Fruit fly (Drosophila melanogaster): ENCODE results near the gene CG32024.

CG32024 gene

DNA sequence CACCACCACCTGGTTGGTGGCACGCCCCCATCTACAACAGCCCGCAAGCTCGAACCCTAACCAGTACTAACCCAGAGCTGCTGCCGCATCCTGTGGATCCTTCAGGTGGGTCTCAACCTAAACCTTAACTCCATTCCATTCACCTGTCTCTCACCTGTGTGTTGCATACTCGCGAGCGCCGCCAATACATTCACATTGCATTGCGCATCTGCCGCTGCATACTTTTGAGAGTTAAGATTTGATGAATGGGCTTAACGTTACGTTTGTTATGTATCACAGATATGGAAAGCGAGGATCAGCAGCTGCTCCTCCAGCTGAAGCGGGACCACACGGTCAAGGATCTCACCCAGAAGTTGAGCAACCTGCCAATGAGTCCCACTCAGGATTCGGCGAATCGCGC, 20.2 kb upstream of the CG32024 start:
- TF ChIP-seq CTCF (optimal IDR thresholded peaks at IDR 0.05) (no peak), CG8478 (optimal IDR thresholded peaks at IDR 0.05) (no peak)

DNA sequence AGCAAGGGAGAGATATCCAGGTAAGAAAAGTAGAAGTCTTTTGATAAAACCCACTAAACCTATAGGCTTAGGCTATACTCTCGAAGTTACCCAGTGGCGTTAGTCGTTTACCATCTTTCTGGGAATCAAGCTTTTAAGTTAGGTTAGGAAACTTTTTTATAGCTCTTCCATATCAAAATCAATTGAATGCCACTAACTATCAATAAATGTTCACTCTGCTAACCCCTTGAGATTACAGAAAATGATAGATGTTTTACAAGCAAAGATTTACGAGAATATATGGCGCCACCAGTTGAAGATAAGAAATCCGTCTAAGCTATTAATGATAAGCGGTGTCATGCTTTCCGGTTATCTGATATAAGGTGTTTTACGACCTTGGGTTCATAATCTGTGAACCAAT, 19.7 kb upstream of the CG32024 start:
- no peak for TF ChIP-seq CTCF (optimal IDR thresholded peaks at IDR 0.05)
- no peak for TF ChIP-seq CG8478 (optimal IDR thresholded peaks at IDR 0.05)

DNA sequence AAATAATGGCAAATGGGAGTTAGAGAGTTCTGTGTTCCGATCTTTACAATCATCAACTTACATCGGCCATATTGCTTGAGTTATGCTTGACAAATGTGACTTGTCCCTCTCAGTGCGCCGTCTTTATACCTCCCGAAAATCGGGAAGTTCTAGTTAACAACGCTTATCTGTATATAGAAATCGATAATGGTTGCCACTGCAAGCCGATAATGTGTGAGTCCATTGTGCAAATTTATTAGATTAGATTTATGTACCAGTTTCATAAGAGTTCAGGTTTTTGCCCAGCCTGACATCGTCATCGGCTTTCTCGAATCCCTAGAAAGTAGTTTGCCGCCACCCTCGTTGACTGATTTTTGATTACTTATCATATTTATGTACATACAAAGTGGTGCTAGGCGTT, 19.0 kb upstream of the CG32024 start, which contains the start of gene Acbp5:
Gene Acbp5 (minus strand): TSS at position 101 of the 400 bp plus-strand sequence.
- TF ChIP-seq CTCF (optimal IDR thresholded peaks at IDR 0.05) = no peak
- TF ChIP-seq CG8478 (optimal IDR thresholded peaks at IDR 0.05) = no peak

DNA sequence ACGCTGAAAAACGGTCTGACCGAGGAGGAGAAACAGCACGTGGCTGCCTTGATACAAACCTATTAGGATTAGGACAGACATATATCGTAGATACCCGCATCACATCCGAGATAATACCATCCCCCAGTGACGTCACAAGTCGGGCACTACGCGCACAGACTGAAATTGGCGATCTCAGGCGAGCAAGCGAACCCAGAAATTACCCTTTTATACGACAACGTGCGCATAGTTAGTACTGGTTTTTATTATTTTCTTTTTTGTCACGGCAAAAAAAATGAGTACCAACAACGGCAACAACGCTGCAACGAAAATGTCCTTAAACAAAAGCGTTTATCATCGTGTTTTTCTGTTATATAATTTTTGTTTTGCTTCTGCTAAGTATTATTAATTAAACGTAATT, 9.3 kb upstream of the CG32024 start:
- TF ChIP-seq CTCF (optimal IDR thresholded peaks at IDR 0.05) (no peak), CG8478 (optimal IDR thresholded peaks at IDR 0.05) (no peak)

DNA sequence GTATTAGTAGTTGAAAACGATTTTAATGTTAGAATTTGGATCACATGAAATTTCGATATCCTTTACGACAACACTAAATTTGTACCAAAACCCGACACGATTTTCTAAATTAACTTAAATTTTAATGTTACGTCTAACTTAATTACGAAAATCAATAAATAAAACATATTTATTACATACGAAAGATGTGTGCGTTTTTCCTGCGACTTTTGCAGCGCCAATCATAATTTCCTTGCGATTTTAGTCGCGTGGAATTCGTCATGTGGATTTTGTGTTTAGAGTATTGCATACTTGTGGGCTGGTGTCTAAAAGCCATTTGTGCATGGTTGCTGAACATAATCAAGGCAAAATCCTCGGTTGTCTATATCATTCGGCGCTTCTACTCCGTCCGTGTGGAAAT, 8.9 kb upstream of the CG32024 start:
- no peak for TF ChIP-seq CG8478 (optimal IDR thresholded peaks at IDR 0.05)
- no peak for TF ChIP-seq CTCF (optimal IDR thresholded peaks at IDR 0.05)

DNA sequence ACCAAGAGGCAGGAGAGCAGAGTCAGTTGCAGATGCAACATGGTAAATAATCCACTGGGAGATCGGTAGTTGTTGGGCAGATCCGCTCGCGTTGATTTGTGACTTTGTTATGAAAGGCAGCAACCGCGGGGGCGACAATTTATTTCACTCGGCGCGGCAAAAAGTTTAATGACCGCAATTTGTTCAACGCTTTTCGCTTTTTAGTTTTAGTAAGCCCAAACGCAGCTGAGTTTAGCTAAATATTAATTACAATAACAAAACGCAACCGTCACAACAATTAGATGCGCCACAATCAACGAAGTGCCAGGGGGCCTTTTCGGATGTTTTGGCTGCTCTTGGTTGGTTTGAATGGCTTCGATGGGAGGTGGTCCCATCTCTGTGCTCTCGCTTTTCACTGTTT, 7.0 kb upstream of the CG32024 start, which contains the start of gene CG13310:
Gene CG13310 (minus strand): TSS at position 101 of the 400 bp plus-strand sequence.
- TF ChIP-seq CTCF (optimal IDR thresholded peaks at IDR 0.05) = no peak
- TF ChIP-seq CG8478 (optimal IDR thresholded peaks at IDR 0.05) = no peak

DNA sequence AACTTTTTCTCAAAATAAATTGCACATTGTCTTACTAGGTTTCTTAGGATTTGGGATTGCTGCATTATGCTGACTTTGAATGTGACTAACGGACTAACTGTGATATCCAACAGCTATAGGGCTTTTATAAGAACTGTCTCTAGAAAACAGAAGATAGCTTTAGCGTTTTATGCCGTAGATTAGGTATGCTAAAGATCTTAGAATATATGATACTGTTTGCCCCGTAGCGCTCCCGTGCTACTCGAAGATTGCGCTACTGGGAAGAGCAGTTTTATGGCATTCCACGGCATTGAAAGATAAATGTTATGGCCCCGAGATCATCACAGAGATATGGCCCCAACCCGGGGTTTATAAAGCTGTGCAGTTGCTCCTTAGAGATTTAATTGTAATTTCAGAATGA, 5.3 kb upstream of the CG32024 start, which contains the start of the genes CG13311 and CG34426:
Gene CG13311 (minus strand): TSS at position 101 of the 400 bp plus-strand sequence.
Gene CG34426 (plus strand): TSS at position 400 of the 400 bp plus-strand sequence.
- no peak for TF ChIP-seq CG8478 (optimal IDR thresholded peaks at IDR 0.05)

DNA sequence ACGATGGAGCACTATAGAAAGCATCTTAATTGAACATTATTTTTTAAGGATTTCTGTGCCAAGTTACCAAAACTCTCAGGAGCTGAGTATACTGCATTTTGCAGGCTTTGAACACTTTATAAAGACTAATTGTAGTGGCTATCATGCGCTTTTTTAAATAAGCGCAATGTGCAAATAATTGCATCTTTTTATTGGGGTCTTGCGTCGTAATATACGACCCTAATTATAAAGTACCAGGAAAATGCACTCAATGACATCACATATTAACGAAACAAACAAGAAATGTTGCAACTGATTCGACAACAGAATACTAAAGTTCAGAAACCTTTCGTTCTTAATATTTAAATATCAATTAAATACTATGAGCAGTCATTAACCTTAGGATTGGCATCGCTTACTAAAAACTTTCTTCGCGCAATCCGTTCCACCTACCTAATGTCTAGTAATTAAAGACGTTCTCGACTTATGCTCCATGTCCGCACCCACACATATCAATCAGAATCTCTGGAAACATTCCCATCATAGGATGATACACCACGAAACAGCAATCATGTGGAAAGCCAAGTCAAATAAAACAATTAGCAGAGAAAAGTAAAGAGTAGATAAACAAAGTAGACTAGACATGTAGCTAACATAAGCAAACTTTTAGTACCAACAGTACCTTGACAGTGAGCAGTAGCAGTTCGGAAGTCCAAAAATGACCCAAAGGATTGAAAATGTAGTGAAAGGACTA, 3.2 kb upstream of the CG32024 start, which contains the start of the genes CG32023 and CG34427:
Gene CG32023 (minus strand): TSS at position 101 of the 733 bp plus-strand sequence.
Gene CG34427 (plus strand): TSS at position 683 of the 733 bp plus-strand sequence.
- no peak for TF ChIP-seq CG8478 (optimal IDR thresholded peaks at IDR 0.05)
- no peak for TF ChIP-seq CTCF (optimal IDR thresholded peaks at IDR 0.05)

DNA sequence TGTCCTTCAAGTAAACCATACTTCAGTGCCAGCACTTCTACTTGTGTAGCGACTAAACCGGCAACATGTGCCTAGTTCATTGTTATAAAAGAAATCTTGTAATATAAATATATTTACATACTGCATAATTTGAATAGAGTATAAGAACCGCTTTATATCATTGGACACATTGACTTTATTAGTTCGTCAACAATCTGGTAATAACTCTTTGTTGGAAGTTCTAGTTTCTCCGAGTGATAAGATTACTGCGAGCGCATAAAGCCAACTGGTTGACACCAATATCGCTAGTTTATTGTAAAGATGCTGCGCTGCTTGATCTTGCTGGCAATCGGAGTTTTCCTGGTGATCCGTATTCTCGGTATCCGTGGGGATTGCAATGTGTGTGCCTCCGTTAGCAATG, 843 bp downstream of the CG32024 start, which contains the start of gene CG13308:
Gene CG13308 (plus strand): TSS at position 301 of the 400 bp plus-strand sequence.
- TF ChIP-seq CG8478 (optimal IDR thresholded peaks at IDR 0.05) (no peak), CTCF (optimal IDR thresholded peaks at IDR 0.05) (no peak)

DNA sequence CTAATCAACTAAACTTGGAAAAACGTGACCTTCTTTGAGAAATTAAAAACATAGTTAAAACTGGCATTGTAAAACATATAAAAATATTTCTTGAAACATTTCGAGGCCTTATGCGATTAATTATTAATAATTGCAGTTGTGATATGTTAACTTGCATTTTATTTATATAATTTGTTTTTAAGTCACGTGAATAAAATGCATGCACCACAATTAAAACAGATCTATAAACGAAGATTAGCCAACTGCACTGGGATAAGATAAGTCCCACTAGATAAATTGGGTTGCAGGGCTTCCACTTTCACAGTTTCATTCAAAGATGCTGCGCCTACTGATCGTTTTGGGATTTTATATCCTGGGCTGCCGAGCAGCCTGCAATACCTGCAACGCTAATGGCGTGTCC, 2.7 kb downstream of the CG32024 start, which contains the start of gene CG13309:
Gene CG13309 (plus strand): TSS at position 301 of the 400 bp plus-strand sequence.
- TF ChIP-seq CTCF (optimal IDR thresholded peaks at IDR 0.05) = no peak
- TF ChIP-seq CG8478 (optimal IDR thresholded peaks at IDR 0.05) = no peak

DNA sequence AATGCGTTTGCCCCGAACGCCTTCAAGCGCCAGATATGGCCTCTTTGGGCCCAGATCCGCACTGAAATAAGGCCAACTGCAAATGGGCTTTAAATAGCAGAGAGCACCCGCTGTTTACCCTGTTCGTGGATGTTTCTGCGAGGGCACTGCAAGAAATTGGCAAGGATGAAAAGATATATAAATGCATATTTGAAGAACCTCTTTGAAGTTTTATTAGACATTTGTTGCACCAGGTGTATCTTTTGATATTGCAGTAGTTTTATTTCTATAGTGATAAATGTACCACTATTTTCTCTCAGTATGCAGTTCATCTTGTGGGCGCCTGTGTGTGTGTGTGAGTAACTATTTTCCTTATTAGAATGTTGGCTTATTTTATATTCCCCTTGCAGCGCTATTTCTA, 6.1 kb downstream of the CG32024 start:
- no peak for TF ChIP-seq CG8478 (optimal IDR thresholded peaks at IDR 0.05)
- no peak for TF ChIP-seq CTCF (optimal IDR thresholded peaks at IDR 0.05)

DNA sequence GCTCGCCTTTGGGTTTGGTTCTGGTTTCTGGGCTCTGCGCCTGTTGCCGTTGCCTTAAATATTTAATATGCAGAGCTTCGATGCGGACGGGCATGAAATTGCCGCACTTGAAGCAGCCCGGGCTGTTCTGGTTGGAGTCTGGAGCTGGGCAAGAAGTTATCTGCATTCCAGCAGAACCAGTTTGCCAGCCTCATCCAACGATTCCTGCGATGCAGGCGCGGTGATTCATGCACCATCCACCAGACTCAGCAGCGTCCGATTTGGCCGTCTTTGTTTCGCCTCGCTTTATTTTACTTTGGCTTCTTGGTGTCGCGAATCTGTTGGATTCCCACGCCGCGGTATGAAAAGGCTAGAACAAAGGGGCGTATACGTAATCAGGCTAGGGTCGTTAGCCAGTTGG, 12.0 kb downstream of the CG32024 start:
- no peak for TF ChIP-seq CG8478 (optimal IDR thresholded peaks at IDR 0.05)
- TF ChIP-seq CTCF (optimal IDR thresholded peaks at IDR 0.05) = no peak

DNA sequence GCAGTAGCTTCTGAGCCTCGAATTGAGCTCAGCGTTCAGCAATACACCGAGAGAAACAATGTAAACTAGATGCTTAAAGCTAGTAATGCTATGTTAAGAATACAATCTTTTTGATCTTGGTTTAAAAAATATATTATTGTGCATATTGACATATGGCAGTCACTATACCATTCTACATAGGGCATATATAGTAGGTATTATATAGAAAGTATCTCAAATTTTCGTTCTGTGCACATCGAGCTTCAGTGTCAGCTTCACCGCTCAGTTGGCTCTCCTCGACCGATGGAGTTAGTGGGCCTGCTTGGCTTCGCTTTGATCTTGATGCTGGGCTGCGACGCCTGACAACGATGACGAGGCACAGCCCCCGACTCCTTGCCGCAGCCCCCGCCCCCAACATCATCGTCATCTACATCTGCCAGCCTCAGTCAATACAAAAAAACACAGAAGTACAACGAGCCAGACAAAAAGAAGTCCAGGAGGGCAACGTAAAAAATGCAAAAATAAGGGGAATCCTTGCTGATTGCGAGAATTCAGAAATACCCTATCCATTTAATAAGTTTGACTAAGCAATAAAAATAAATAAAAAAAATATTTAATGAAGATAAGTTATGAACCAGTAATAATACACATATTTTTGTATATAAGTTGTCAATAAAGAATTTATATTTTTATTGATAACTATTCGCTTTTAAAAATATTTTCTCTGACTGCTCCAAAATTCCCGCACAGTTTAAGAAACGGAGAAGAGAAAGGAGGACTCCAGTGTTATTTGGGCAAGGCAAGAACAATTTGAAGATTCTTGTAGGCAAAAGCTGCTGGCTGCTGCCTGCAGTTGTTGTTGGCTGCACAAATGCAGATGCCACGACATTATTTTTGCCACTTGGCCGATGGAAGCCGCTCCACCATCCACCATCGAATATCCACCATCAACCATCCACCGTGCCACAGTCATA, 14.6 kb downstream of the CG32024 start:
- TF ChIP-seq CG8478 (optimal IDR thresholded peaks at IDR 0.05) (no peak), CTCF (optimal IDR thresholded peaks at IDR 0.05) (no peak)

DNA sequence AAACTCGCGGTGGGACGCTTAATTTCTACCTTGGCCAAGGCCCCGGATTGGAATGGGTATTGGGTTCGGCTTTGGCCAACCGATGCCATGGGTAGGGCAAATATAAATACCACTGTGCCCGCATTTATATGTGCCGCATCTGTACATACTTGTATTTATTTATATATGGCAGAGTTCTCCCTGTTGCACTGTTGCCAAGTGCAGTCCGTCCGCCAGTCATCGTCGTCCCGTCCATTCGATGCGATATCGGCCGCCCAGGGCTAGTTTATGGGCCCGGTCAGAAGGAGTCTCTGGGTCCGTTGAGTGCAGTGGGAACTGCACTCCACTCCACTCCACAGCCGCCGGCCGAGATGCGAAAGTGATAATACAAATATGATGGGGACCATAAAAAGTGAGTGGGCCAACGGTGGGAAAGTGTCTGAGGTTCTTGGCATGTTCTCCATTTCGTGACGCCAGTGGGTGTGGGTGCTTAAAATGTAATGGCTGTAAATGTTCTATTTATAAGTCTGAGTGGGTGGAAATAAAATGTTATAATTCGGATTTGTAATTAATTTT, 15.6 kb downstream of the CG32024 start:
- no peak for TF ChIP-seq CTCF (optimal IDR thresholded peaks at IDR 0.05)
- TF ChIP-seq CG8478 (optimal IDR thresholded peaks at IDR 0.05) = no peak
